Worm (Caenorhabditis elegans) whole organism, late embryonic: ENCODE results near the gene kin-26.

Experiments
- F13H6.1 ChIP-seq: sonication (generic microtip); optimal IDR thresholded peaks from 2 replicates; lab custom pipeline; 2016; ENCODE audit warnings: missing genetic modification characterization, missing compliant biosample characterization
- ceh-9 ChIP-seq: sonication (generic microtip); optimal IDR thresholded peaks from 2 replicates; lab custom pipeline; 2016; ENCODE audit warnings: mild to moderate bottlenecking, missing genetic modification characterization, inconsistent platforms, missing compliant biosample characterization
- pha-4 ChIP-seq: fragments of 150-350 bp; optimal IDR thresholded peaks from 2 replicates; lab custom pipeline; 2018; ENCODE audit warnings: missing biosample characterization, missing genetic modification reagents, missing genetic modification characterization
- tbx-2 ChIP-seq: sonication (generic microtip); optimal IDR thresholded peaks from 2 replicates; lab custom pipeline; 2016; ENCODE audit warnings: missing genetic modification characterization, missing compliant biosample characterization
- unc-42 ChIP-seq: sonication (generic microtip); optimal IDR thresholded peaks from 2 replicates; lab custom pipeline; 2016; ENCODE audit warnings: missing genotype, missing genetic modification characterization, missing compliant biosample characterization

- TF ChIP-seq unc-42 (no peak), ceh-9 (no peak), pha-4 (tag; lab: Kevin White, UChicago) (no peak), tbx-2 (tag; lab: Kevin White, UChicago) (no peak), F13H6.1 (no peak)
Measured at ce11 chrIV:7838426-7838825, 39.3 kb downstream of the kin-26 start, which contains the start of gene C06A6.7.
